Worm (Caenorhabditis elegans) whole organism, young adult: ENCODE measurements around the gene bcc-1.

ENCODE experiments used
- B0035.1 ChIP-seq: sonication (generic microtip); optimal IDR thresholded peaks from 2 replicates; lab custom pipeline; 2016; ENCODE audit warnings: missing genetic modification characterization, mild to moderate bottlenecking, missing compliant biosample characterization, missing genotype, missing genetic modification reagents
- B0261.1 ChIP-seq: sonication (generic microtip); optimal IDR thresholded peaks from 2 replicates; lab custom pipeline; 2016; ENCODE audit warnings: mild to moderate bottlenecking, missing genetic modification characterization, moderate library complexity, missing compliant biosample characterization
- F39B2.1 ChIP-seq: fragments of 200-800 bp; sonication (Bioruptor generic); IDR thresholded peaks from 2 replicates; pipeline ENCODE4 v1.3.6; 2022; ENCODE audit warnings: missing genetic modification reagents, missing genetic modification characterization, missing compliant biosample characterization
- F57A8.1 ChIP-seq: fragments of 200-800 bp; sonication (Bioruptor generic); optimal IDR thresholded peaks from 2 replicates; lab custom pipeline; 2018; ENCODE audit warnings: mild to moderate bottlenecking, missing genetic modification characterization, moderate library complexity, missing compliant biosample characterization
- ama-1 ChIP-seq, 3 experiments: fragments of 150-350 bp in 1 of 3; sonication (generic microtip) in 2 of 3; optimal IDR thresholded peaks; 2 replicates each; lab custom pipeline; 2014 to 2018; ENCODE audit warnings: missing biosample characterization in 2 of 3, missing genetic modification characterization in 2 of 3, missing genetic modification reagents in 2 of 3
- ceh-58 ChIP-seq: fragments of 200-800 bp; sonication (Bioruptor generic); IDR thresholded peaks from 2 replicates; pipeline ENCODE4 v1.3.6; 2022; ENCODE audit warnings: missing genetic modification characterization, missing compliant biosample characterization
- dpl-1 ChIP-seq: fragments of 150-350 bp; optimal IDR thresholded peaks from 2 replicates; lab custom pipeline; 2014; ENCODE audit warnings: missing biosample characterization, missing genetic modification reagents, missing genetic modification characterization
- madf-3 ChIP-seq: fragments of 200-800 bp; sonication (Bioruptor generic); IDR thresholded peaks from 2 replicates; pipeline ENCODE4 v1.3.6; 2022; ENCODE audit warnings: missing genetic modification reagents, missing genetic modification characterization, missing compliant biosample characterization
- madf-6 ChIP-seq: fragments of 200-800 bp; sonication (Bioruptor generic); IDR thresholded peaks from 2 replicates; pipeline ENCODE4 v1.3.6; 2022; ENCODE audit warnings: missing genetic modification reagents, missing genetic modification characterization, missing compliant biosample characterization
- nfya-1 ChIP-seq: sonication (generic microtip); optimal IDR thresholded peaks from 2 replicates; lab custom pipeline; 2017; ENCODE audit warnings: antibody characterized with exemption, missing compliant biosample characterization, missing genetic modification characterization, borderline replicate concordance; ENCODE audit not compliant: insufficient read depth
- pbrm-1 ChIP-seq: fragments of 200-800 bp; sonication (Bioruptor generic); IDR thresholded peaks from 2 replicates; pipeline ENCODE4 v1.3.6; 2022; ENCODE audit warnings: missing genetic modification reagents, missing genetic modification characterization, missing compliant biosample characterization
- pha-4 ChIP-seq: fragments of 150-350 bp; sonication (generic microtip); optimal IDR thresholded peaks from 2 replicates; lab custom pipeline; 2014; ENCODE audit warnings: missing biosample characterization, missing genetic modification reagents, missing genetic modification characterization
- snpc-4 ChIP-seq, 5 experiments: fragments of 150-350 bp in 1 of 5; sonication (generic microtip) in 4 of 5; optimal IDR thresholded peaks; 2 replicates each; lab custom pipeline; 2014 to 2018; ENCODE audit warnings: missing genetic modification characterization in 5 of 5, missing biosample characterization in 3 of 5, antibody characterized with exemption in 2 of 5, mild to moderate bottlenecking in 2 of 5, missing compliant biosample characterization in 2 of 5, missing genotype in 2 of 5, moderate library complexity in 2 of 5, missing genetic modification reagents in 1 of 5
- unc-62 ChIP-seq: fragments of 150-350 bp; optimal IDR thresholded peaks from 2 replicates; lab custom pipeline; 2014; ENCODE audit warnings: missing biosample characterization, missing genetic modification reagents, missing genetic modification characterization

DNA sequence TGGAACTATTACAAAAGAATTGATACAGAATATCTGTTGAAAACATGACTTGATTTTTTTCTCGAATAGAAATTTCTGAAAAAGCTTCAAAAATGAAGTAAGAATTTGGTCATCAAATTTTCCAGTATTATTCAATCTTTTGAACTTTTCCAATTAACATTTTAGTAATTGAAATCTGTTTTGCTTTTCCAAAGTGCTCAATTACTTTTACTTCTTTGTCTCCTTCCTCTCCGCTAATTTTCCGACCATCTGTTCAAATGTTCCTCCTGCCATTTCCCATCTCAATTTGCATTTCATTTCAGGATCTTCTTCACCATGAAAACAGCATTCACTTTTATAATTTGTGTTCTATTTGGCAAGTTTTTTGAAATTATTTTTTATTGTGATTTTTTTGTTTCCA lies 43.5 kb downstream of the bcc-1 start, which contains the start of gene F36H1.11:
- TF ChIP-seq madf-3 (GFP tag; lab: Robert Waterston, UW) (no peak), B0261.1 (tag; lab: Kevin White, UChicago) (no peak), ceh-58 (GFP tag; lab: Robert Waterston, UW) (no peak), ama-1 (optimal IDR thresholded peaks at IDR 0.05; lab: Kevin White, UChicago) (no peak), ama-1 (GFP tag; optimal IDR thresholded peaks at IDR 0.05; lab: Kevin White, UChicago) (no peak), dpl-1 (GFP tag; lab: Kevin White, UChicago) (no peak), madf-6 (no peak), unc-62 (GFP tag; lab: Kevin White, UChicago) (no peak), snpc-4 (GFP tag; optimal IDR thresholded peaks at IDR 0.05; lab: Kevin White, UChicago) (no peak), snpc-4 (tag; optimal IDR thresholded peaks at IDR 0.05; lab: Kevin White, UChicago) (no peak), nfya-1 (tag; lab: Kevin White, UChicago) (no peak), pha-4 (no peak), F39B2.1 (GFP tag; lab: Robert Waterston, UW) (no peak), pbrm-1 (no peak), F57A8.1 (no peak), B0035.1 (no peak)
